Fruit fly (Drosophila melanogaster) whole organism, embryonic: Measurements from ENCODE around the gene AGO2.

Source experiments
- Abd-B ChIP-seq: fragments of 200-800 bp; sonication (Bioruptor generic); optimal IDR thresholded peaks from 2 replicates; lab custom pipeline; 2018; ENCODE audit warnings: missing biosample characterization, mild to moderate bottlenecking, missing genetic modification characterization, moderate library complexity
- Aef1 ChIP-seq: fragments of 200-800 bp; sonication (Bioruptor generic); IDR thresholded peaks from 3 replicates; pipeline ENCODE4 v1.3.6; 2022; ENCODE audit warnings: missing biosample characterization, missing genetic modification characterization
- CG12155 ChIP-seq: fragments of 200-800 bp; sonication (Bioruptor generic); optimal IDR thresholded peaks from 3 replicates; lab custom pipeline; 2016; ENCODE audit warnings: missing biosample characterization, missing genetic modification characterization
- CG14667 ChIP-seq: fragments of 200-800 bp; sonication (Bioruptor generic); IDR thresholded peaks from 2 replicates; pipeline ENCODE4 v1.3.6; 2022; ENCODE audit warnings: missing biosample characterization, missing genetic modification characterization
- CG15514 ChIP-seq: fragments of 200-800 bp; sonication (Bioruptor generic); optimal IDR thresholded peaks from 3 replicates; lab custom pipeline; 2017; ENCODE audit warnings: missing biosample characterization, missing genetic modification characterization, mild to moderate bottlenecking, moderate library complexity, missing genetic modification reagents
- CG15601 ChIP-seq: fragments of 200-800 bp; sonication (Bioruptor generic); optimal IDR thresholded peaks from 3 replicates; lab custom pipeline; 2019; ENCODE audit warnings: missing biosample characterization, mild to moderate bottlenecking, missing genetic modification characterization, moderate library complexity
- CG17361 ChIP-seq: fragments of 200-800 bp; sonication (Bioruptor generic); IDR thresholded peaks from 3 replicates; pipeline ENCODE4 v1.3.6; 2022; ENCODE audit warnings: missing biosample characterization, missing genetic modification characterization
- CG17802 ChIP-seq: fragments of 200-800 bp; sonication (Bioruptor generic); optimal IDR thresholded peaks from 2 replicates; lab custom pipeline; 2018; ENCODE audit warnings: missing biosample characterization, mild to moderate bottlenecking, missing genetic modification characterization, moderate library complexity
- CG17912 ChIP-seq: fragments of 200-800 bp; sonication (Bioruptor generic); optimal IDR thresholded peaks from 2 replicates; lab custom pipeline; 2018; ENCODE audit warnings: missing biosample characterization, mild to moderate bottlenecking, missing genetic modification characterization
- CG30431 ChIP-seq: fragments of 200-800 bp; sonication (Bioruptor generic); optimal IDR thresholded peaks from 2 replicates; lab custom pipeline; 2017; ENCODE audit warnings: missing biosample characterization, missing genetic modification characterization
- CG3065 ChIP-seq: fragments of 200-800 bp; sonication (Bioruptor generic); optimal IDR thresholded peaks from 2 replicates; lab custom pipeline; 2016; ENCODE audit warnings: missing biosample characterization, missing genetic modification characterization
- CG43689 ChIP-seq: fragments of 200-800 bp; sonication (Bioruptor generic); IDR thresholded peaks from 2 replicates; pipeline ENCODE4 v1.3.6; 2022; ENCODE audit warnings: missing biosample characterization, missing genetic modification characterization
- CG4820 ChIP-seq: fragments of 200-800 bp; sonication (Bioruptor generic); optimal IDR thresholded peaks from 3 replicates; lab custom pipeline; 2016; ENCODE audit warnings: missing biosample characterization, missing genetic modification characterization
- CG6689 ChIP-seq: fragments of 200-800 bp; sonication (Bioruptor generic); IDR thresholded peaks from 2 replicates; pipeline ENCODE4 v1.3.6; 2022; ENCODE audit warnings: missing biosample characterization, missing genetic modification characterization
- CG7271 ChIP-seq: fragments of 200-800 bp; sonication (Bioruptor generic); optimal IDR thresholded peaks from 2 replicates; lab custom pipeline; 2018; ENCODE audit warnings: missing biosample characterization, mild to moderate bottlenecking, missing genetic modification characterization, moderate library complexity
- CHES-1-like ChIP-seq: fragments of 200-800 bp; sonication (Bioruptor generic); optimal IDR thresholded peaks from 2 replicates; lab custom pipeline; 2016; ENCODE audit warnings: missing biosample characterization, missing genetic modification characterization
- Camta ChIP-seq: fragments of 200-800 bp; sonication (Bioruptor generic); optimal IDR thresholded peaks from 2 replicates; lab custom pipeline; 2016; ENCODE audit warnings: missing biosample characterization, missing genetic modification characterization
- CkIIα-i1 ChIP-seq: fragments of 200-800 bp; sonication (Bioruptor generic); IDR thresholded peaks from 2 replicates; pipeline ENCODE4 v1.3.6; 2022; ENCODE audit warnings: missing biosample characterization, missing genetic modification characterization
- Dip2 ChIP-seq: fragments of 200-800 bp; sonication (Bioruptor generic); IDR thresholded peaks from 2 replicates; pipeline ENCODE4 v1.3.6; 2022; ENCODE audit warnings: missing biosample characterization, missing genetic modification characterization
- Dll ChIP-seq: fragments of 200-800 bp; sonication (Bioruptor generic); IDR thresholded peaks from 4 replicates; pipeline ENCODE4 v1.3.6; 2022; ENCODE audit warnings: missing biosample characterization, missing genetic modification characterization; ENCODE audit not compliant: partially characterized antibody
- Doc2 ChIP-seq: fragments of 200-800 bp; sonication (Bioruptor generic); IDR thresholded peaks from 2 replicates; pipeline ENCODE4 v1.3.6; 2022; ENCODE audit warnings: missing biosample characterization, missing genetic modification characterization
- Hmr ChIP-seq: fragments of 200-800 bp; sonication (Bioruptor generic); optimal IDR thresholded peaks from 3 replicates; lab custom pipeline; 2017; ENCODE audit warnings: mild to moderate bottlenecking, missing biosample characterization, missing genetic modification reagents, missing genetic modification characterization
- Hr39 ChIP-seq: fragments of >200 bp; optimal IDR thresholded peaks from 2 replicates; lab custom pipeline; 2017
- Hsf ChIP-seq: fragments of 200-800 bp; sonication (Bioruptor generic); optimal IDR thresholded peaks from 3 replicates; lab custom pipeline; 2016; ENCODE audit warnings: missing biosample characterization, missing genetic modification characterization
- Lim3 ChIP-seq: fragments of 200-800 bp; sonication (Bioruptor generic); IDR thresholded peaks from 2 replicates; pipeline ENCODE4 v1.3.6; 2022; ENCODE audit warnings: missing biosample characterization, missing genetic modification characterization
- NFAT ChIP-seq: fragments of 200-800 bp; sonication (Bioruptor generic); IDR thresholded peaks from 2 replicates; pipeline ENCODE4 v1.3.6; 2022; ENCODE audit warnings: missing biosample characterization, missing genetic modification characterization
- Neu2 ChIP-seq: fragments of 200-800 bp; sonication (Bioruptor generic); optimal IDR thresholded peaks from 3 replicates; lab custom pipeline; 2016; ENCODE audit warnings: missing biosample characterization, missing genetic modification characterization, borderline replicate concordance
- Opbp ChIP-seq: fragments of 200-800 bp; sonication (Bioruptor generic); IDR thresholded peaks from 3 replicates; pipeline ENCODE4 v1.3.6; 2022; ENCODE audit warnings: missing biosample characterization, missing genetic modification characterization; ENCODE audit not compliant: partially characterized antibody
- Poxn ChIP-seq: fragments of 200-800 bp; sonication (Bioruptor generic); IDR thresholded peaks from 2 replicates; pipeline ENCODE4 v1.3.6; 2022; ENCODE audit warnings: missing biosample characterization, missing genetic modification characterization
- Sin3A ChIP-seq: fragments of >200 bp; optimal IDR thresholded peaks from 2 replicates; lab custom pipeline; 2018
- Vsx1 ChIP-seq: fragments of 200-800 bp; sonication (Bioruptor generic); optimal IDR thresholded peaks from 2 replicates; lab custom pipeline; 2017; ENCODE audit warnings: missing biosample characterization, mild to moderate bottlenecking, missing genetic modification characterization, missing genetic modification reagents
- abd-A ChIP-seq: fragments of 200-800 bp; sonication (Bioruptor generic); optimal IDR thresholded peaks from 3 replicates; lab custom pipeline; 2019; ENCODE audit warnings: missing biosample characterization, mild to moderate bottlenecking, missing genetic modification characterization, moderate library complexity
- btn ChIP-seq: fragments of 200-800 bp; sonication (Bioruptor generic); optimal IDR thresholded peaks from 2 replicates; lab custom pipeline; 2016; ENCODE audit warnings: missing biosample characterization, missing genetic modification characterization
- crp ChIP-seq, 2 experiments: fragments of 200-800 bp; sonication (Bioruptor generic); optimal IDR thresholded peaks; 2 replicates in 1 of 2; 3 replicates in 1 of 2; lab custom pipeline; 2017; ENCODE audit warnings: missing biosample characterization in 2 of 2, missing genetic modification characterization in 2 of 2, mild to moderate bottlenecking in 1 of 2, moderate library complexity in 1 of 2
- dati ChIP-seq: fragments of 200-800 bp; sonication (Bioruptor generic); IDR thresholded peaks from 2 replicates; pipeline ENCODE4 v1.3.6; 2022; ENCODE audit warnings: missing biosample characterization, missing genetic modification characterization
- exex ChIP-seq: fragments of 200-800 bp; sonication (Bioruptor generic); optimal IDR thresholded peaks from 4 replicates; lab custom pipeline; 2018; ENCODE audit warnings: missing biosample characterization, mild to moderate bottlenecking, missing genetic modification characterization, moderate library complexity
- fd96Cb ChIP-seq: fragments of 200-800 bp; sonication (Bioruptor generic); optimal IDR thresholded peaks from 2 replicates; lab custom pipeline; 2018; ENCODE audit warnings: missing biosample characterization, mild to moderate bottlenecking, missing genetic modification characterization, moderate library complexity
- ham ChIP-seq: fragments of 200-800 bp; sonication (Bioruptor generic); IDR thresholded peaks from 2 replicates; pipeline ENCODE4 v1.3.6; 2022; ENCODE audit warnings: missing biosample characterization, missing genetic modification characterization
- her ChIP-seq: fragments of 200-800 bp; sonication (Bioruptor generic); optimal IDR thresholded peaks from 2 replicates; lab custom pipeline; 2016; ENCODE audit warnings: missing biosample characterization, missing genetic modification characterization
- jumu ChIP-seq: fragments of 200-800 bp; sonication (Bioruptor generic); optimal IDR thresholded peaks from 3 replicates; lab custom pipeline; 2016; ENCODE audit warnings: missing biosample characterization, missing genetic modification characterization
- nom ChIP-seq: fragments of 200-800 bp; sonication (Bioruptor generic); optimal IDR thresholded peaks from 2 replicates; lab custom pipeline; 2017; ENCODE audit warnings: missing biosample characterization, missing genetic modification characterization, mild to moderate bottlenecking, moderate library complexity, missing genetic modification reagents
- prd ChIP-seq, 3 experiments: fragments of >200 bp in 2 of 3; fragments of 200-800 bp in 1 of 3; sonication (Bioruptor generic) in 1 of 3; optimal IDR thresholded peaks in 2 of 3; IDR thresholded peaks in 1 of 3; 2 replicates in 2 of 3; 3 replicates in 1 of 3; pipeline versions ENCODE4 v1.3.6 to Lab custom; 2017 to 2022; ENCODE audit warnings: missing biosample characterization in 1 of 3, missing genetic modification characterization in 1 of 3
- salm ChIP-seq: fragments of 200-800 bp; sonication (Bioruptor generic); optimal IDR thresholded peaks from 2 replicates; lab custom pipeline; 2018; ENCODE audit warnings: missing biosample characterization, mild to moderate bottlenecking, missing genetic modification characterization
- sim ChIP-seq: fragments of 200-800 bp; sonication (Bioruptor generic); IDR thresholded peaks from 2 replicates; pipeline ENCODE4 v1.3.6; 2022; ENCODE audit warnings: missing biosample characterization, missing genetic modification characterization
- ssp ChIP-seq: fragments of 200-800 bp; sonication (Bioruptor generic); IDR thresholded peaks from 2 replicates; pipeline ENCODE4 v1.3.6; 2022; ENCODE audit warnings: missing biosample characterization, missing genetic modification characterization
- stwl ChIP-seq: fragments of 200-800 bp; sonication (Bioruptor generic); optimal IDR thresholded peaks from 3 replicates; lab custom pipeline; 2018; ENCODE audit warnings: missing biosample characterization, mild to moderate bottlenecking, missing genetic modification characterization, moderate library complexity
- tap ChIP-seq: fragments of 200-800 bp; optimal IDR thresholded peaks from 3 replicates; lab custom pipeline; 2019; ENCODE audit warnings: missing biosample characterization, mild to moderate bottlenecking, missing genetic modification characterization, moderate library complexity
- trh ChIP-seq: fragments of 200-800 bp; sonication (Bioruptor generic); optimal IDR thresholded peaks from 2 replicates; lab custom pipeline; 2016; ENCODE audit warnings: missing biosample characterization, missing genetic modification characterization
- tup ChIP-seq: fragments of 200-800 bp; sonication (Bioruptor generic); optimal IDR thresholded peaks from 2 replicates; lab custom pipeline; 2016; ENCODE audit warnings: missing biosample characterization, mild to moderate bottlenecking, missing genetic modification characterization, moderate library complexity
- usp ChIP-seq: fragments of >200 bp; optimal IDR thresholded peaks from 2 replicates; lab custom pipeline; 2017; ENCODE audit warnings: missing biosample characterization, missing genetic modification characterization
- vvl ChIP-seq: fragments of 200-800 bp; sonication (Bioruptor generic); IDR thresholded peaks from 2 replicates; pipeline ENCODE4 v1.3.6; 2022; ENCODE audit warnings: missing biosample characterization, missing genetic modification characterization

The AGO2 gene

dm6 chr3L:15597037-15597785, 43.3 kb downstream of the AGO2 start (continued):
- TF ChIP-seq Neu2 (no peak), Dip2 (GFP tag; lab: Robert Waterston, UW) (no peak), Opbp (GFP tag; lab: Robert Waterston, UW) (no peak), CkIIα-i1 (GFP tag; lab: Robert Waterston, UW) (no peak), Hmr (peak; percentile 19), CG4820 (no peak), fd96Cb (tag; lab: Kevin White, UChicago) (no peak), NFAT (GFP tag; lab: Robert Waterston, UW) (no peak), CG30431 (GFP tag; lab: Kevin White, UChicago) (no peak), Hr39 (lab: Kevin White, UChicago) (no peak), stwl (no peak), Dll (GFP tag; lab: Robert Waterston, UW) (no peak), CG7271 (tag; lab: Kevin White, UChicago) (no peak), abd-A (tag; lab: Kevin White, UChicago) (no peak), ssp (no peak), Doc2 (no peak), CG6689 (GFP tag; lab: Robert Waterston, UW) (no peak), vvl (GFP tag; lab: Robert Waterston, UW) (no peak), Lim3 (no peak), ham (GFP tag; lab: Robert Waterston, UW) (no peak), CG3065 (no peak), CG17361 (GFP tag; lab: Robert Waterston, UW) (no peak), CG12155 (GFP tag; lab: Kevin White, UChicago) (no peak), her (GFP tag; lab: Kevin White, UChicago) (no peak), dati (GFP tag; lab: Robert Waterston, UW) (no peak), Sin3A (lab: Kevin White, UChicago) (no peak), btn (GFP tag; lab: Kevin White, UChicago) (no peak), tup (GFP tag; lab: Kevin White, UChicago) (no peak), CG15601 (tag; lab: Kevin White, UChicago) (peak; percentile 44), salm (tag; lab: Kevin White, UChicago) (no peak), CG15514 (no peak), CG17912 (GFP tag; lab: Kevin White, UChicago) (no peak), CG43689 (no peak), Hsf (no peak), Vsx1 (peak; percentile 11), crp (GFP tag; optimal IDR thresholded peaks at IDR 0.05; lab: Kevin White, UChicago) (no peak), Poxn (GFP tag; lab: Robert Waterston, UW) (no peak), Camta (GFP tag; lab: Kevin White, UChicago) (no peak), trh (GFP tag; lab: Kevin White, UChicago) (no peak), sim (GFP tag; lab: Robert Waterston, UW) (no peak), tap (tag; lab: Kevin White, UChicago) (no peak), Abd-B (no peak), CG17802 (tag; lab: Kevin White, UChicago) (no peak), exex (tag; lab: Kevin White, UChicago) (peak; percentile 18), CG14667 (GFP tag; lab: Robert Waterston, UW) (no peak), Aef1 (GFP tag; lab: Robert Waterston, UW) (no peak), CHES-1-like (GFP tag; lab: Kevin White, UChicago) (no peak), prd (optimal IDR thresholded peaks at IDR 0.05; lab: Kevin White, UChicago) (no peak), prd (GFP tag; IDR thresholded peaks at IDR 0.05; lab: Robert Waterston, UW) (no peak), jumu (GFP tag; lab: Kevin White, UChicago) (no peak), usp (no peak), nom (peak; percentile 71)
